Fruit fly (Drosophila melanogaster) whole organism, larva: ENCODE results near the gene SppL.

Source experiments
- noc ChIP-seq: fragments of 200-800 bp; sonication (Bioruptor generic); optimal IDR thresholded peaks from 3 replicates; lab custom pipeline; 2019; ENCODE audit warnings: missing biosample characterization, mild to moderate bottlenecking, missing genetic modification characterization, moderate library complexity

Gene SppL

dm6 chr3R:25881915-25882314 is at the start of gene SppL:
Gene SppL, plus strand, starts transcription at chr3R:25881984.
- TF ChIP-seq noc (tag; lab: Kevin White, UChicago) = no peak

DNA sequence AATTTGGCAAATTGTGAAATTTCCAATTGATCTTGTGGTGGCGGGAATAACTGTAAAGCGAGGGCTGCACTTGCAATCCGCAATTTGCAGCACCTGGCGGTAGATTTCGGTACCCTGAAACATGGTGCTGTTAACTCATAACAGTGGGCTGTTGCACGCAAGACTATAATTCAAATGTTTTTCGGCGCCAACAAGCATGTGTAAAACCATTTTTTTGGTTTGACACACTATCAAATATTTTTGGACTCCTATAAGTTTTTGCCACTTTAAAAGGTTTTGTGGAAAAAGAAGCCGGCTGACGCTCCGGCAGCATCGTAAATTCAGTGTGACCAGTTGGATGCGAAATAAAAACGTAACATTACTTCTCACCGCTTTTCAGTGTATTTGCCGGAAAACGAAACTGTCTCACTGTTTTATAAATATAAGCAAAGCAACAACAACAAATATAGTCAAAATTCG is 30.5 kb upstream of the SppL start, which contains the start of the genes CG14545 and CG5886:
Gene CG14545, minus strand, starts transcription at position 68 of the 459 bp plus-strand sequence.
Gene CG5886, plus strand, starts transcription at position 409 of the 459 bp plus-strand sequence.
- no peak for TF ChIP-seq noc (tag; lab: Kevin White, UChicago)

dm6 chr3R:25854825-25855224 is 27.0 kb upstream of the SppL start:
- TF ChIP-seq noc (tag; lab: Kevin White, UChicago) = no peak

dm6 chr3R:25855594-25856305 is 26.0 kb upstream of the SppL start, which contains the start of gene CG5890:
Gene CG5890, plus strand, starts transcription at chr3R:25856154.
- TF ChIP-seq noc (tag; lab: Kevin White, UChicago) = no peak

DNA sequence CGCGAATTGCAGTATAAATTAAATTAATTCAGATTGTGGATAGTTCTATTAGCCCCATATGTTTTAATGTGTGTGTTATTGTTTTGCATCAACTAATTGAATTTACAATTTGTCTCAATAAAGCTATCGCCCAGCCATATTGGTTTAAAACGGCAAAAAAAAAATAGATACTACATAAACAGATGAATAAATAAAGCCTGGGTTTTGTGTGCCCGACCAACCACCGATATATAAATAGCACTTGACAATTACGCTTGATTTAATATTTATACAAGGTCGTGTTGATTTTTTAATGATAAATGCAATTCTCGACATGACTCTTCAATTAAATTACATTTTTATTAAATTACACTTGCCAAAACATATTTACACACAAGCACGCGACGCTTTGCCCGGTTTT is 11.4 kb upstream of the SppL start:
- no peak for TF ChIP-seq noc (tag; lab: Kevin White, UChicago)

DNA sequence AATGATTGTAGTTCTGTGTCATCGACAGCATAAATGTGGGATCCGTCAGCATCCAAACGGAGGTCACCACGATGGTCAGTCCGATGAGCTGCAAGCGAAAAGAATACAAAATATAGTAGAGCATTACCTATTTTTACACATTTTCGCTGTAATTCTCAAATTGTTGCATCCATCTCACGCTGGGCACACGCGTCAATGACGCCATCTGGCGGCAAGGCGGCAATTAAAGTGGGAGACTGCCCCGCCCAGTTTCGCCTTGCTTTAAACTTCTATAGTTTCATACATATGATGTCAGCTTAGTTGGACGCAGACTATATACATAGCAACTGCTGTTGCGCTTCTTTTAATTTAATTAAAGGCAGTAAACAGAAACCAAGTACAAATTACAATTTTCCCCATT is 5.1 kb upstream of the SppL start:
- no peak for TF ChIP-seq noc (tag; lab: Kevin White, UChicago)

DNA sequence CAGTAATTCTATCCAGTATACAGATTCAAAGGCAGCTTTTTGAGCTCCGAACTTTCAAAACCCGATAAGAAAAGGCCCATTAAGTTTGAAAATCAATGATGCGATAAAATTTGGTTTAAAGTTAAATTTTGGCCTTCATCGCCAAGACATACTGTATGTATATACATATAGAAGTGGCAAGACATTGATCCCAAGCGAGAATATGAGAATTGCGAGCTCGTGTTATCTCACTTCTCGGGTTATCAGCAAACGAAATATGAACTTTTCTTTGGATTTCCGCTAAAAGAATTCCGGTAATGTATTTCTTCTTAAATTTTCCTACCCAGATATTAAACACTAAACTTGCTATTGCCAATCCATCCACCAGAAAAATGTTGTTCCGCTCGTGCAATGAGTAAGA is 4.7 kb upstream of the SppL start:
- TF ChIP-seq noc (tag; lab: Kevin White, UChicago) = no peak

DNA sequence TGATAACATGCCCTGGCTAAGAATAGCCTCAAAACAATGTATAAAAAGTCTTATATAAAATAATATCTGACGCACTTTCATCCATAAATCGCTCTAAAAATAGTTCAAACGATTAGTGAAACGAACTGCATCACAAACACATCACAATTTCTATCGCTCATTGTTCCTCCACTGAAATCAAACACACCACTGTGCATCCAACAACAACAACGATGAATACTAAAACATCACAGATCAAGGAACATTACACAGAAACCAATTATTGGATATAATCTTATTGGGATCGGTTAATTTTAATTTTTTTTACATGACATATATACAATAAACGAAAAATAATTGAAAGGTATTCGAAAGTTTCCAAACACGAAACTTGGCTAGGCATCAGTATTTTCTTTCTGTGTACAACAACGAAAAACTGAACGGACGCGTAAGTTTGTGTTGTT is 2.4 kb upstream of the SppL start:
- no peak for TF ChIP-seq noc (tag; lab: Kevin White, UChicago)

DNA sequence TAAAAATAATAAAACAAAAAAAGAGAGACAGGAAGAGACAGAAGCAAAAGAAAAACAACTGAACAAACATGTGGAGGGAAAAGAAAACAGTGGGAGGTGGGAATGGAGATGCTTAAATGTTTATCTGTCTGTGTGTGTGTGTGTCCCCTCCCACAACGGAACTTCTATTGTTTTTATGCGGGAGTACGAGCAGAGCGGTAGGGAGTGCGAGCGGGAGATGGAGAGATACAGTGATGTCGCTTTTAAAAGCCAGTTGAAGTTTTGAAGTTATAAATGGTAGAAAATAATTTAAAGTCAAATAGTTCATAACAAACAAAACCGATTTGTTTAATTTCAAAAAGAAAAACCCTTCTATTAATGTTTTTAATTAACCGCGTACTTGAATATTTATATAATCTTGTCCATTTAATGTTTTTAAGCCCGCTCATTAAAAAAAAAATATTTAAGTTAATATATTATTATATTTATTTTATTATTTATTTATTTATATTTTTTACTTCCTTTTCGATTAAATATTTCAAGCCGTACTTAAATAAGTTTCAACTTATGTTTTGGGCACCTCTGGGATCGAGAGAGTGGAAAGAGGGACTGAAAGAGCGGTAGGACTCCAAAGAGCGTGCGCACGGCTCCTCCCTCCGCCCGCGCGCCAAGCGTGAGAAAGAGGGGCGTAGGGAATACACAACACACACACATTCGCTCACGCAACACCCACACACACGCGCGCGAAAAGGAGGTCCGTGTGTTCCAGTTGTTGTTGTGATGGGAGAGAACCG is 1.4 kb upstream of the SppL start:
- TF ChIP-seq noc (tag; lab: Kevin White, UChicago) = no peak

- no peak for TF ChIP-seq noc (tag; lab: Kevin White, UChicago)
Observed at dm6 chr3R:25880971-25881809, 594 bp upstream of the SppL start, which contains the start of gene Tsp96F. Gene Tsp96F, minus strand, starts transcription at chr3R:25881427.

DNA sequence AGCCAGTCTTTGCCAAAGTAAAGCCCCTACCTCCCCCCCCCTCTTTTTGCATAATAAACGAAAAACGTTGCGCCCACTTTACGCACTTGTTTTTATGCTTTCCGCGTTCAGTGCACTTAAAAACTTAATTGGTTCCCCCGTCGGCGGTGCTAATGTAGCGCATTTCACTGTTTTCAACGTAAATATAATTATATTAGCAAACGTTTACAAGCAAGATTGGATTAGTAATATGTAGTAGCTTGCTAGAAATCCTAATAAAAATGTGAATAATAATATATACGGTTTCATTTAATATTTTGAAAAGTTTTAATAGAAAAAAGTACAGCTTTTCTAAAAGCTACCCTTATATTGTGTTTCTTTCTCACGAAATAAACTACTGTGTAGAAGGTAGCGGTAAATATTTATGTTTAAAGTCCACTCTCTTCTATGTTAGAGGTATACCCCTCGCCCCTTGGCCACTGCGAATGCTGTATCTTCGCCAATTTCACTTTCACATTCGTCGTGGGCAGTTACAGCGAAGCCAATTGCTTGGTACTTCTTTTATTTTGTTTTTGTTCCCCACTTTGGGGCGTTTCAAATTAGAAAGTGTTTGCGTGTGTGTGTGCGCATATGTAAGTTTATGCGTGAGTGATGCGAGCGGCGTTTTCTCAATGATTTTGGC is 952 bp downstream of the SppL start:
- no peak for TF ChIP-seq noc (tag; lab: Kevin White, UChicago)

DNA sequence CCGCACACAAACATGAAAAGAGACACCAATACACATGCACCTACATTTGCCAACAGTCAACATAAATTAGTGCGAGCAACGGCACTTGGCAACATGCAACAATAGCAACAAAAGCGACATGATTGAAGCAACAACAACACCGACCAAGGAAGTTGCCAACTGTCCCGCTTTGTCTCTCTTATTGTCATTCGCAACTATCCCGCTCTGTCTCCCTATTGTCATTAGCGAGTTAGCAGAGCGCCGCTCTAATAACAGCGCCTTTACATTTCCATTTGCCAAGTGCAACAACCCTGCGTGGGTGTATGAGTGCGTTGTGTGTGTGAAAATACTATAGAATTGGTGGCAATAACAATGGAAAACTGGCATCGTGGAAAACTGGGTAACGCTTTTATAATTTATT is 2.1 kb downstream of the SppL start:
- TF ChIP-seq noc (tag; lab: Kevin White, UChicago) = no peak

dm6 chr3R:25884301-25884700 is 2.5 kb downstream of the SppL start:
- no peak for TF ChIP-seq noc (tag; lab: Kevin White, UChicago)

DNA sequence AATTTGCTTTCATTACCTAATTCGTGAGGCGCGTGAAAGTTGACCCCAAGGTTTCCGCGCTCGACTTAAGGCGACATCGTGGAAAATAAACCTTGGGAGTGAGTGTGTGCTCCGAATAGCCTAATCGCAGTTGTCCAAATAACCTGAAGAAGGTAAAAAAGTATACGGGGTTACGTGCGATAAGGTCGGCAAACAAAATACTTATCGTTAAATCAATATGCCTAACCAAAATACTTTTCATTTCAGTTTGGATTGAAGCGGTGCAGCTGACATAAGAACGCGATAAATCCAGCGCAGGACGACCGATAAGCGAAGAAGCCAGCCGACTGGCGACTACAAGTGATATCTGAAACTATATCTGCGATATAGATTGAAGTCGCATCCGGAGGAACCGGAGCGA is 3.4 kb downstream of the SppL start:
- no peak for TF ChIP-seq noc (tag; lab: Kevin White, UChicago)
